Fruit fly (Drosophila melanogaster) whole organism, prepupa: ENCODE measurements around the gene CG5815.

Source experiments
- Blimp-1 ChIP-seq: fragments of 200-800 bp; sonication (Bioruptor generic); optimal IDR thresholded peaks from 3 replicates; lab custom pipeline; 2017; ENCODE audit warnings: missing biosample characterization, missing genetic modification characterization, mild to moderate bottlenecking, moderate library complexity, missing genetic modification reagents
- CG10669 ChIP-seq: fragments of 200-800 bp; sonication (Bioruptor generic); optimal IDR thresholded peaks from 3 replicates; lab custom pipeline; 2018; ENCODE audit warnings: missing biosample characterization, mild to moderate bottlenecking, missing genetic modification characterization, moderate library complexity
- CG1621 ChIP-seq: fragments of 200-800 bp; sonication (Bioruptor generic); optimal IDR thresholded peaks from 3 replicates; lab custom pipeline; 2018; ENCODE audit warnings: missing biosample characterization, mild to moderate bottlenecking, missing genetic modification characterization
- CG16779 ChIP-seq: fragments of 200-800 bp; sonication (Bioruptor generic); optimal IDR thresholded peaks from 3 replicates; lab custom pipeline; 2017; ENCODE audit warnings: missing biosample characterization, mild to moderate bottlenecking, missing genetic modification characterization
- CG31627 ChIP-seq: fragments of 200-800 bp; sonication (Bioruptor generic); optimal IDR thresholded peaks from 3 replicates; lab custom pipeline; 2016; ENCODE audit warnings: missing biosample characterization, missing genetic modification characterization
- CG32006 ChIP-seq: fragments of 200-800 bp; sonication (Bioruptor generic); optimal IDR thresholded peaks from 3 replicates; lab custom pipeline; 2017; ENCODE audit warnings: missing biosample characterization, mild to moderate bottlenecking, missing genetic modification characterization
- CG34406 ChIP-seq: fragments of 200-800 bp; sonication (Bioruptor generic); optimal IDR thresholded peaks from 3 replicates; lab custom pipeline; 2016; ENCODE audit warnings: missing biosample characterization, missing genetic modification characterization
- CG3919 ChIP-seq: fragments of 200-800 bp; sonication (Bioruptor generic); optimal IDR thresholded peaks from 3 replicates; lab custom pipeline; 2016; ENCODE audit warnings: missing biosample characterization, missing genetic modification characterization
- CG4318 ChIP-seq: fragments of 200-800 bp; sonication (Bioruptor generic); optimal IDR thresholded peaks from 3 replicates; lab custom pipeline; 2017; ENCODE audit warnings: missing biosample characterization, mild to moderate bottlenecking, missing genetic modification characterization
- CG6276 ChIP-seq: fragments of 200-800 bp; sonication (Bioruptor generic); optimal IDR thresholded peaks from 2 replicates; lab custom pipeline; 2017; ENCODE audit warnings: missing biosample characterization, mild to moderate bottlenecking, missing genetic modification characterization
- CG6792 ChIP-seq: fragments of 200-800 bp; sonication (Bioruptor generic); optimal IDR thresholded peaks from 3 replicates; lab custom pipeline; 2016; ENCODE audit warnings: missing biosample characterization, missing genetic modification characterization
- CG6808 ChIP-seq: fragments of 200-800 bp; sonication (Bioruptor generic); optimal IDR thresholded peaks from 3 replicates; lab custom pipeline; 2017; ENCODE audit warnings: missing biosample characterization, missing genetic modification characterization, mild to moderate bottlenecking, moderate library complexity, missing genetic modification reagents
- CG6854 ChIP-seq: fragments of 200-800 bp; sonication (Bioruptor generic); optimal IDR thresholded peaks from 2 replicates; lab custom pipeline; 2017; ENCODE audit warnings: missing biosample characterization, mild to moderate bottlenecking, missing genetic modification characterization
- CG7368 ChIP-seq: fragments of 200-800 bp; sonication (Bioruptor generic); optimal IDR thresholded peaks from 3 replicates; lab custom pipeline; 2016; ENCODE audit warnings: missing biosample characterization, missing genetic modification characterization
- CG8119 ChIP-seq: fragments of 200-800 bp; sonication (Bioruptor generic); IDR thresholded peaks from 3 replicates; pipeline ENCODE4 v1.3.6; 2022; ENCODE audit warnings: missing biosample characterization, missing genetic modification characterization
- CG9139 ChIP-seq: fragments of 200-800 bp; sonication (Bioruptor generic); optimal IDR thresholded peaks from 3 replicates; lab custom pipeline; 2017; ENCODE audit warnings: missing biosample characterization, mild to moderate bottlenecking, missing genetic modification characterization
- Eip78C ChIP-seq: fragments of 200-800 bp; sonication (Bioruptor generic); peaks from one replicate; lab custom pipeline; 2016; ENCODE audit warnings: missing biosample characterization, missing genetic modification characterization
- Eip93F ChIP-seq: fragments of 200-800 bp; sonication (Bioruptor generic); optimal IDR thresholded peaks from 2 replicates; lab custom pipeline; 2016; ENCODE audit warnings: missing biosample characterization, mild to moderate bottlenecking, missing genetic modification characterization
- Ets96B ChIP-seq: fragments of 200-800 bp; optimal IDR thresholded peaks from 2 replicates; lab custom pipeline; 2019; ENCODE audit warnings: missing biosample characterization, mild to moderate bottlenecking, missing genetic modification characterization, moderate library complexity
- Gug ChIP-seq: fragments of 200-800 bp; sonication (Bioruptor generic); IDR thresholded peaks from 2 replicates; pipeline ENCODE4 v1.3.6; 2022; ENCODE audit warnings: missing biosample characterization, missing genetic modification characterization
- Hr39 ChIP-seq: fragments of 200-800 bp; sonication (Bioruptor generic); optimal IDR thresholded peaks from 2 replicates; lab custom pipeline; 2016; ENCODE audit warnings: missing biosample characterization, missing genetic modification characterization
- Hr4 ChIP-seq: fragments of 200-800 bp; sonication (Bioruptor generic); optimal IDR thresholded peaks from 3 replicates; lab custom pipeline; 2016; ENCODE audit warnings: missing biosample characterization, missing genetic modification characterization
- Lpt ChIP-seq: fragments of 200-800 bp; sonication (Bioruptor generic); optimal IDR thresholded peaks from 3 replicates; lab custom pipeline; 2016; ENCODE audit warnings: missing biosample characterization, missing genetic modification characterization
- OdsH ChIP-seq: fragments of 200-800 bp; sonication (Bioruptor generic); optimal IDR thresholded peaks from 3 replicates; lab custom pipeline; 2016; ENCODE audit warnings: missing biosample characterization, missing genetic modification characterization
- Sox102F ChIP-seq: fragments of 200-800 bp; sonication (Bioruptor generic); optimal IDR thresholded peaks from 2 replicates; lab custom pipeline; 2016; ENCODE audit warnings: missing biosample characterization, mild to moderate bottlenecking, missing genetic modification characterization
- Sox14 ChIP-seq: fragments of 200-800 bp; sonication (Bioruptor generic); optimal IDR thresholded peaks from 3 replicates; lab custom pipeline; 2016; ENCODE audit warnings: missing biosample characterization, missing genetic modification characterization
- Sox15 ChIP-seq: fragments of 200-800 bp; sonication (Bioruptor generic); optimal IDR thresholded peaks from 3 replicates; lab custom pipeline; 2016; ENCODE audit warnings: missing biosample characterization, missing genetic modification characterization
- achi ChIP-seq: fragments of 200-800 bp; sonication (Bioruptor generic); optimal IDR thresholded peaks from 3 replicates; lab custom pipeline; 2016; ENCODE audit warnings: missing biosample characterization, missing genetic modification characterization
- acj6 ChIP-seq: fragments of 200-800 bp; sonication (Bioruptor generic); optimal IDR thresholded peaks from 3 replicates; lab custom pipeline; 2016; ENCODE audit warnings: missing biosample characterization, missing genetic modification characterization
- cyc ChIP-seq: fragments of 200-800 bp; sonication (Bioruptor generic); optimal IDR thresholded peaks from 3 replicates; lab custom pipeline; 2016; ENCODE audit warnings: missing biosample characterization, missing genetic modification characterization
- dac ChIP-seq: fragments of 200-800 bp; sonication (Bioruptor generic); optimal IDR thresholded peaks from 2 replicates; lab custom pipeline; 2017; ENCODE audit warnings: missing biosample characterization, mild to moderate bottlenecking, missing genetic modification characterization
- eg ChIP-seq: fragments of 200-800 bp; sonication (Bioruptor generic); IDR thresholded peaks from 3 replicates; pipeline ENCODE4 v1.3.6; 2022; ENCODE audit warnings: missing biosample characterization, missing genetic modification characterization
- esn ChIP-seq: fragments of 200-800 bp; sonication (Bioruptor generic); optimal IDR thresholded peaks from 2 replicates; lab custom pipeline; 2016; ENCODE audit warnings: missing biosample characterization, mild to moderate bottlenecking, missing genetic modification characterization, moderate library complexity
- fd59A ChIP-seq: fragments of 200-800 bp; sonication (Bioruptor generic); optimal IDR thresholded peaks from 2 replicates; lab custom pipeline; 2017; ENCODE audit warnings: missing biosample characterization, mild to moderate bottlenecking, missing genetic modification characterization, missing genetic modification reagents
- fd85E ChIP-seq: fragments of 200-800 bp; sonication (Bioruptor generic); optimal IDR thresholded peaks from 3 replicates; lab custom pipeline; 2016; ENCODE audit warnings: missing biosample characterization, missing genetic modification characterization
- fkh ChIP-seq: fragments of 200-800 bp; sonication (Bioruptor generic); optimal IDR thresholded peaks from 3 replicates; lab custom pipeline; 2017; ENCODE audit warnings: missing biosample characterization, mild to moderate bottlenecking, missing genetic modification characterization, moderate library complexity
- lz ChIP-seq: fragments of 200-800 bp; sonication (Bioruptor generic); optimal IDR thresholded peaks from 3 replicates; lab custom pipeline; 2016; ENCODE audit warnings: missing biosample characterization, missing genetic modification characterization
- net ChIP-seq: fragments of 200-800 bp; sonication (Bioruptor generic); optimal IDR thresholded peaks from 3 replicates; lab custom pipeline; 2016; ENCODE audit warnings: missing biosample characterization, missing genetic modification characterization
- salr ChIP-seq, 2 experiments: fragments of 200-800 bp; sonication (Bioruptor generic); optimal IDR thresholded peaks; 3 replicates each; lab custom pipeline; 2016 to 2018; ENCODE audit warnings: missing biosample characterization in 2 of 2, missing genetic modification characterization in 2 of 2, mild to moderate bottlenecking in 1 of 2
- ss ChIP-seq, 2 experiments: fragments of 200-800 bp; sonication (Bioruptor generic); optimal IDR thresholded peaks; 2 replicates in 1 of 2; 3 replicates in 1 of 2; lab custom pipeline; 2017 to 2018; ENCODE audit warnings: mild to moderate bottlenecking in 2 of 2, missing biosample characterization in 2 of 2, missing genetic modification characterization in 2 of 2, moderate library complexity in 1 of 2
- svp ChIP-seq: fragments of 200-800 bp; sonication (Bioruptor generic); peaks from one replicate; lab custom pipeline; 2016; ENCODE audit warnings: missing biosample characterization, missing genetic modification characterization
- topi ChIP-seq: fragments of 200-800 bp; sonication (Bioruptor generic); optimal IDR thresholded peaks from 3 replicates; lab custom pipeline; 2016; ENCODE audit warnings: missing biosample characterization, missing genetic modification characterization

Gene CG5815

DNA sequence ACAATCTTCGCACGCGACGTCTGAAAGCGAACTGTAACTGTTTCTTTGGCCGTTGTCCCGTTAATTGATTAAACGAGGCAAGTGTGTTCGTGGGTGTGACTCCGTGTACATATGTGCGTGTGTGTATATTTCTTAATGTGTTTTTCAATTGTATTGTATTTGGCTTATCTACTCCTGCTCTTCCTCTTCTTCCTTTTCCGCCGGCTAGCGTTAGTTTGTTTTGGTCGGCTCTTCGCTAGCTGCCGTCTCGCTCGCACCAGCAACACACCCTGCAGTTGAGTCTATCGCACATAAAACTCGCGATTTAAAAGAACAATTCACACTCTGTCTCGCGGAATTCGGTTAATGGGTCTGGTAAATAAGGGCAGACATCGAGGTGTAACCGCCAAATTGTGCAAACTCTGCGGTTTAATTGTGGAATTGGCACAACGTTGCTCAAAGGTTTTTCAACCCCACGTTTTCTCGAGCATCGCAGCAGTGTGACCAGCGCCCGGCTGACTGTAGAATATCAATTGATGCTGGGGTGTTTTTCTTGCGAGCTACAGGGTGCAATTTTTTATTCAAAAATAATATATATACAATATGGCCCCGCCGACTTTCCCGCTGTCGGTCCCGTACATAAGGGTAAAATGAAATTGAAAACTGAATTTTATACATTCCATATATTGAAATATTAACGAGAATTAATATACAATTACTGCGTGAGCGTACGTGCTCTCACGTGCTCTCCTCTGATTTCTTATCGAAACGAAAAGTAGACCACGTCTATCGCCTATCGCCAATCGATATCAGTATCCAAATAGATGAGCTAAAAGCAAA lies at the start of gene CG5815, which contains the start of gene gb (continued):
- TF ChIP-seq CG32006 (GFP tag; lab: Kevin White, UChicago) (peak; percentile 91), Gug (GFP tag; lab: Robert Waterston, UW) (peak; percentile 80), fkh (GFP tag; lab: Kevin White, UChicago) (peak; percentile 77), topi (GFP tag; lab: Kevin White, UChicago) (peak; percentile 89), esn (GFP tag; lab: Kevin White, UChicago) (peak; percentile 91), CG9139 (GFP tag; lab: Kevin White, UChicago) (no peak), achi (no peak), Hr39 (GFP tag; lab: Kevin White, UChicago) (peak; percentile 87), CG1621 (no peak)
- TF ChIP-seq, all 60 proteins: peak for 42

DNA sequence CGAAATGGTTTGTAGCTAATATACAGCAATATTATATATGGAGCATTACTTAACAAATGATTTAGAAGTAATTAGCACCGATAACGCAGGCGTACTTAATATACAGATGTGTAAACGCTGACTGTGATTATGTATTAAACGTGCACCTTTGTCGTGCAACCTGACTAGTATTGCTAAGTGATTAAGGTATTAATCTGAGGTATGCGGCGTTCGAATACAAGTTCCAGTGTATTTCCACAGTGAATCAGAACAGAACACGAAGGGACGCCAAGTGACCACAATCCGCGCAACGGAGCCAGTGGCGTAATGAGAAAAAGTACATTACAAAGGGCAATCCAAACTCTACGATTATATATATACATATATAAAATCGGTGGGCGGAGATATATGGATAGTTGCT lies 48.3 kb upstream of the CG5815 start, which contains the start of gene Nep5:
Gene Nep5, minus strand, starts transcription at position 101 of the 400 bp plus-strand sequence.
- TF ChIP-seq Hr4 (GFP tag; lab: Kevin White, UChicago) (no peak), CG10669 (no peak), acj6 (GFP tag; lab: Kevin White, UChicago) (no peak), CG6792 (GFP tag; lab: Kevin White, UChicago) (no peak), Sox14 (no peak), net (GFP tag; lab: Kevin White, UChicago) (no peak), Lpt (GFP tag; lab: Kevin White, UChicago) (no peak), CG16779 (tag; lab: Kevin White, UChicago) (no peak), Eip93F (no peak), fd59A (GFP tag; lab: Kevin White, UChicago) (no peak), CG7368 (GFP tag; lab: Kevin White, UChicago) (no peak), CG34406 (GFP tag; lab: Kevin White, UChicago) (no peak), lz (GFP tag; lab: Kevin White, UChicago) (no peak), Ets96B (no peak), ss (GFP tag; optimal IDR thresholded peaks at IDR 0.05; lab: Kevin White, UChicago) (no peak), CG8119 (GFP tag; lab: Robert Waterston, UW) (no peak), CG6854 (GFP tag; lab: Kevin White, UChicago) (no peak), OdsH (no peak), svp (GFP tag; lab: Kevin White, UChicago) (no peak), achi (no peak)

DNA sequence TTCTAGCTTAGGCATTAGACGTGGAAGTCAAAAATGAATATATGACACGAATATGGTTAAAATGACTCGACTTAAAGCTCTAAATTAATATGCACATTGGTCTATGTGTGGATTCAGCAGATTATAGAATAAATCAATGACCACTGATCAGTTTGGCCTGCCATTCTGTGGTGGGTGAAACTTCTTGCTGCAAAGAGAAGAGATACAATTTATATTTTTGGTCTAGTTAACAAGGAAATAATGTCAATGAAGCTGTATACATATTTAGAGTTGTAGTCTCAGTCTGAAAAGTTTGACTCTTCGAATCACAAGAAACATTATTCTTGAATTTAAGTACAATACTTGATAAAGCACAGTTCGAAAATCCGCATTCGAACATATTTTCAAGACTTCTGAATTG lies 47.2 kb upstream of the CG5815 start, which contains the start of gene CG43935:
Gene CG43935, plus strand, starts transcription at position 301 of the 400 bp plus-strand sequence.
- no peak for TF ChIP-seq cyc
- TF ChIP-seq achi: no peak
- no peak for TF ChIP-seq Sox15 (GFP tag; lab: Kevin White, UChicago)
- TF ChIP-seq fd85E: no peak
- TF ChIP-seq CG31627 (GFP tag; lab: Kevin White, UChicago): no peak
- no peak for TF ChIP-seq OdsH
- no peak for TF ChIP-seq CG4318 (GFP tag; lab: Kevin White, UChicago)
- TF ChIP-seq CG6792 (GFP tag; lab: Kevin White, UChicago): no peak

dm6 chr3R:27067362-27067761 lies 45.0 kb upstream of the CG5815 start:
- TF ChIP-seq fkh (GFP tag; lab: Kevin White, UChicago) (peak; percentile 89), Ets96B (no peak)

dm6 chr3R:27069201-27069600 lies 43.2 kb upstream of the CG5815 start:
- TF ChIP-seq svp (GFP tag; lab: Kevin White, UChicago) (no peak), dac (GFP tag; lab: Kevin White, UChicago) (no peak), Blimp-1 (GFP tag; lab: Kevin White, UChicago) (no peak), salr (GFP tag; optimal IDR thresholded peaks at IDR 0.05; lab: Kevin White, UChicago) (no peak), Hr4 (GFP tag; lab: Kevin White, UChicago) (peak; percentile 3), cyc (no peak), CG8119 (GFP tag; lab: Robert Waterston, UW) (0 out of 3 replicates have a peak, but pooled peaks have one; percentile 23), CG6276 (peak; percentile 37), fd59A (GFP tag; lab: Kevin White, UChicago) (no peak), CG3919 (no peak), Sox102F (no peak), eg (GFP tag; lab: Robert Waterston, UW) (peak; percentile 59; the same call in 2 of the 3 replicates), Ets96B (peak; percentile 56), CG6808 (GFP tag; lab: Kevin White, UChicago) (peak; percentile 63), CG7368 (GFP tag; lab: Kevin White, UChicago) (no peak), Eip78C (GFP tag; lab: Kevin White, UChicago) (peak; percentile 61), CG6854 (GFP tag; lab: Kevin White, UChicago) (no peak), fd85E (no peak), acj6 (GFP tag; lab: Kevin White, UChicago) (no peak)
